Fruit fly (Drosophila melanogaster) S2 (cell line): ENCODE data around the gene EMC3.

Experiments used
- CG8478 ChIP-seq: fragments of >200 bp; optimal IDR thresholded peaks from 2 replicates; lab custom pipeline; 2018
- CTCF ChIP-seq, 2 experiments: fragments of >200 bp; optimal IDR thresholded peaks; 2 replicates each; lab custom pipeline; 2018

- TF ChIP-seq CTCF (optimal IDR thresholded peaks at IDR 0.05; lab: Kevin White, UChicago) (no peak), CG8478 (lab: Kevin White, UChicago) (no peak)
Observed at dm6 chr2L:10728751-10729150, 3.5 kb downstream of the EMC3 start, which contains the start of gene CG6443.
